Worm (Caenorhabditis elegans) whole organism, mixed stage, embryonic: ENCODE measurements around the gene cyp-29A4.

Experiments
- bed-3 ChIP-seq: fragments of 200-800 bp; sonication (Bioruptor generic); optimal IDR thresholded peaks from 3 replicates; lab custom pipeline; 2018; ENCODE audit warnings: mild to moderate bottlenecking, missing genetic modification characterization, moderate library complexity, missing compliant biosample characterization
- blmp-1 ChIP-seq: fragments of 150-350 bp; optimal IDR thresholded peaks from 2 replicates; lab custom pipeline; 2014; ENCODE audit warnings: missing biosample characterization, missing genetic modification characterization
- ceh-39 ChIP-seq: fragments of 150-350 bp; optimal IDR thresholded peaks from 2 replicates; lab custom pipeline; 2014; ENCODE audit warnings: missing biosample characterization, missing genetic modification characterization
- ceh-43 ChIP-seq: fragments of 200-800 bp; sonication (Bioruptor generic); optimal IDR thresholded peaks from 2 replicates; lab custom pipeline; 2018; ENCODE audit warnings: mild to moderate bottlenecking, missing genetic modification characterization, moderate library complexity, missing compliant biosample characterization
- ceh-83 ChIP-seq: fragments of 200-800 bp; sonication (Bioruptor generic); optimal IDR thresholded peaks from 2 replicates; lab custom pipeline; 2018; ENCODE audit warnings: mild to moderate bottlenecking, missing genetic modification characterization, missing compliant biosample characterization
- ces-1 ChIP-seq: fragments of 150-350 bp; optimal IDR thresholded peaks from 2 replicates; lab custom pipeline; 2014; ENCODE audit warnings: missing biosample characterization, missing genetic modification reagents, missing genetic modification characterization
- cnd-1 ChIP-seq: fragments of 200-800 bp; sonication (Bioruptor generic); optimal IDR thresholded peaks from 2 replicates; lab custom pipeline; 2018; ENCODE audit warnings: mild to moderate bottlenecking, missing genetic modification characterization, missing compliant biosample characterization
- drap-1 ChIP-seq: fragments of 200-800 bp; sonication (Bioruptor generic); optimal IDR thresholded peaks from 3 replicates; lab custom pipeline; 2018; ENCODE audit warnings: mild to moderate bottlenecking, missing genetic modification characterization, missing compliant biosample characterization
- elt-1 ChIP-seq: sonication (generic microtip); optimal IDR thresholded peaks from 2 replicates; lab custom pipeline; 2017; ENCODE audit warnings: missing genetic modification characterization, mild to moderate bottlenecking, missing compliant biosample characterization, antibody characterized with exemption, moderate library complexity, borderline replicate concordance; ENCODE audit not compliant: insufficient read depth
- flh-1 ChIP-seq: fragments of 200-800 bp; sonication (Bioruptor generic); optimal IDR thresholded peaks from 2 replicates; lab custom pipeline; 2018; ENCODE audit warnings: mild to moderate bottlenecking, missing genetic modification characterization, moderate library complexity, missing compliant biosample characterization
- ham-2 ChIP-seq: fragments of 200-800 bp; sonication (Bioruptor generic); optimal IDR thresholded peaks from 2 replicates; lab custom pipeline; 2018; ENCODE audit warnings: mild to moderate bottlenecking, missing genetic modification characterization, missing compliant biosample characterization
- hlh-1 ChIP-seq: fragments of 150-350 bp; optimal IDR thresholded peaks from 2 replicates; lab custom pipeline; 2014; ENCODE audit warnings: missing biosample characterization, missing genetic modification reagents, missing genetic modification characterization
- lin-13 ChIP-seq: fragments of 150-350 bp; optimal IDR thresholded peaks from 2 replicates; lab custom pipeline; 2014; ENCODE audit warnings: missing biosample characterization, missing genetic modification characterization
- lin-32 ChIP-seq: fragments of 200-800 bp; sonication (Bioruptor generic); optimal IDR thresholded peaks from 2 replicates; lab custom pipeline; 2018; ENCODE audit warnings: mild to moderate bottlenecking, missing genetic modification characterization, missing compliant biosample characterization
- lsy-2 ChIP-seq: fragments of 150-350 bp; optimal IDR thresholded peaks from 2 replicates; lab custom pipeline; 2014; ENCODE audit warnings: missing biosample characterization, missing genetic modification characterization
- mab-5 ChIP-seq: fragments of 150-350 bp; optimal IDR thresholded peaks from 2 replicates; lab custom pipeline; 2014; ENCODE audit warnings: missing biosample characterization, missing genetic modification characterization
- mep-1 ChIP-seq: fragments of 150-350 bp; optimal IDR thresholded peaks from 2 replicates; lab custom pipeline; 2017; ENCODE audit warnings: missing biosample characterization, missing genetic modification reagents, missing genetic modification characterization, inconsistent platforms
- mls-2 ChIP-seq: sonication (generic microtip); optimal IDR thresholded peaks from 2 replicates; lab custom pipeline; 2016; ENCODE audit warnings: mild to moderate bottlenecking, missing genetic modification characterization, moderate library complexity, missing compliant biosample characterization
- nhr-12 ChIP-seq: fragments of 150-350 bp; optimal IDR thresholded peaks from 2 replicates; lab custom pipeline; 2014; ENCODE audit warnings: missing biosample characterization, missing genetic modification characterization
- nhr-2 ChIP-seq: fragments of 150-350 bp; optimal IDR thresholded peaks from 2 replicates; lab custom pipeline; 2014; ENCODE audit warnings: missing biosample characterization, missing genetic modification characterization
- nhr-237 ChIP-seq: fragments of 150-350 bp; optimal IDR thresholded peaks from 2 replicates; lab custom pipeline; 2014; ENCODE audit warnings: missing biosample characterization, missing genetic modification characterization
- nhr-28 ChIP-seq: fragments of 150-350 bp; optimal IDR thresholded peaks from 2 replicates; lab custom pipeline; 2014; ENCODE audit warnings: missing biosample characterization, missing genetic modification characterization
- sem-2 ChIP-seq: fragments of 200-800 bp; sonication (Bioruptor generic); optimal IDR thresholded peaks from 2 replicates; lab custom pipeline; 2018; ENCODE audit warnings: mild to moderate bottlenecking, missing genetic modification characterization, missing compliant biosample characterization
- snpc-4 ChIP-seq: fragments of 150-350 bp; optimal IDR thresholded peaks from 2 replicates; lab custom pipeline; 2014; ENCODE audit warnings: missing biosample characterization, missing genetic modification characterization
- sptf-1 ChIP-seq: sonication (generic microtip); optimal IDR thresholded peaks from 2 replicates; lab custom pipeline; 2017; ENCODE audit warnings: mild to moderate bottlenecking, missing genetic modification characterization, moderate library complexity, missing compliant biosample characterization
- tbx-8 ChIP-seq: fragments of 200-800 bp; sonication (Bioruptor generic); optimal IDR thresholded peaks from 2 replicates; lab custom pipeline; 2018; ENCODE audit warnings: mild to moderate bottlenecking, missing genetic modification characterization, moderate library complexity, missing compliant biosample characterization
- unc-120 ChIP-seq: sonication (generic microtip); optimal IDR thresholded peaks from 2 replicates; lab custom pipeline; 2017; ENCODE audit warnings: missing genetic modification characterization, missing compliant biosample characterization; ENCODE audit not compliant: poor library complexity, severe bottlenecking
- unc-39 ChIP-seq: fragments of 150-350 bp; optimal IDR thresholded peaks from 2 replicates; lab custom pipeline; 2014; ENCODE audit warnings: missing biosample characterization, missing genetic modification characterization
- zip-8 ChIP-seq: fragments of 150-350 bp; optimal IDR thresholded peaks from 2 replicates; lab custom pipeline; 2014; ENCODE audit warnings: missing biosample characterization, missing genetic modification characterization
- ztf-11 ChIP-seq: fragments of 150-350 bp; optimal IDR thresholded peaks from 2 replicates; lab custom pipeline; 2014; ENCODE audit warnings: missing biosample characterization, missing genetic modification characterization

The cyp-29A4 gene

ce11 chrV:9654154-9654805 lies at the start of gene cyp-29A4:
TSS of gene cyp-29A4 (plus strand) at chrV:9654755.
- TF ChIP-seq bed-3 (GFP tag; lab: Kevin White, UChicago): no peak
- no peak for TF ChIP-seq drap-1 (GFP tag; lab: Kevin White, UChicago)
- TF ChIP-seq sptf-1 (tag; lab: Kevin White, UChicago): no peak
- TF ChIP-seq elt-1 (tag; lab: Kevin White, UChicago): no peak
- no peak for TF ChIP-seq hlh-1
- TF ChIP-seq mls-2 (tag; lab: Kevin White, UChicago): no peak
- no peak for TF ChIP-seq nhr-28 (tag; lab: Kevin White, UChicago)
- no peak for TF ChIP-seq ceh-39 (tag; lab: Kevin White, UChicago)
- TF ChIP-seq lin-13 (tag; lab: Kevin White, UChicago): no peak
- no peak for TF ChIP-seq sem-2 (GFP tag; lab: Kevin White, UChicago)
- no peak for TF ChIP-seq flh-1 (GFP tag; lab: Kevin White, UChicago)
- TF ChIP-seq ces-1 (GFP tag; lab: Kevin White, UChicago): no peak
- no peak for TF ChIP-seq mep-1 (tag; lab: Kevin White, UChicago)

- no peak for TF ChIP-seq unc-120 (tag; lab: Kevin White, UChicago)
- TF ChIP-seq nhr-237 (tag; lab: Kevin White, UChicago): no peak
- no peak for TF ChIP-seq tbx-8 (GFP tag; lab: Kevin White, UChicago)
- no peak for TF ChIP-seq elt-1 (tag; lab: Kevin White, UChicago)
- no peak for TF ChIP-seq lsy-2 (tag; lab: Kevin White, UChicago)
- TF ChIP-seq mab-5: no peak
- no peak for TF ChIP-seq blmp-1
- no peak for TF ChIP-seq sem-2 (GFP tag; lab: Kevin White, UChicago)
- TF ChIP-seq cnd-1: no peak
- no peak for TF ChIP-seq drap-1 (GFP tag; lab: Kevin White, UChicago)
- no peak for TF ChIP-seq ceh-39 (tag; lab: Kevin White, UChicago)
- no peak for TF ChIP-seq ztf-11 (tag; lab: Kevin White, UChicago)
- no peak for TF ChIP-seq ceh-83 (GFP tag; lab: Kevin White, UChicago)
- TF ChIP-seq ceh-43 (GFP tag; lab: Kevin White, UChicago): no peak
- TF ChIP-seq nhr-12 (tag; lab: Kevin White, UChicago): no peak
- TF ChIP-seq ces-1 (GFP tag; lab: Kevin White, UChicago): no peak
These were observed 46.3 kb upstream of the cyp-29A4 start, which contains the start of gene dop-2 for ce11 chrV:9608256-9608655. TSS of gene dop-2 (plus strand) at chrV:9608556.

- TF ChIP-seq ces-1 (GFP tag; lab: Kevin White, UChicago) (no peak), flh-1 (GFP tag; lab: Kevin White, UChicago) (no peak)
These were observed 45.3 kb upstream of the cyp-29A4 start for ce11 chrV:9609217-9609616.

- TF ChIP-seq ham-2 (GFP tag; lab: Kevin White, UChicago) (no peak), lin-32 (no peak), unc-120 (tag; lab: Kevin White, UChicago) (no peak), ztf-11 (tag; lab: Kevin White, UChicago) (no peak), drap-1 (GFP tag; lab: Kevin White, UChicago) (no peak), lsy-2 (tag; lab: Kevin White, UChicago) (no peak), nhr-2 (tag; lab: Kevin White, UChicago) (no peak), mep-1 (tag; lab: Kevin White, UChicago) (no peak), snpc-4 (tag; lab: Kevin White, UChicago) (no peak)
These were observed 38.8 kb upstream of the cyp-29A4 start, which contains the start of gene pqn-63 for ce11 chrV:9615725-9616124. TSS of gene pqn-63 (plus strand) at chrV:9616031.

ce11 chrV:9616130-9616529 lies 38.4 kb upstream of the cyp-29A4 start:
- TF ChIP-seq flh-1 (GFP tag; lab: Kevin White, UChicago): no peak

DNA sequence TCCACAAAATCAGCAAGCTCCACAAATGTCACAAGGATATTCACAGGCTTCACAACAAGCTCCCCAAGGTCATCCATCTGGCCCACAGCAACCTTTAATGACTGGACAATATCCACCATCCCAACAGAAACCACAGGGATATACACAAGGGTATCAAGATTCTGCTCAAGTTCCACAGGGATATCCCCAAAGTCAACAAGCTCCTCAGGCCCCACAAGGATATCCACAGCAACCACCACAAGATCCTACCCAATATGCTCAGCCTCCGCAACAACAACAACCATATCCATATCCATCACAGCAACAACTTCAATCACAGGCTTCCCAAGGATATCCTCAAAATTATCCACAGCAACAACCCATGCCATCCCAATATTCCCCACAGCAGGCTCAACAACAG lies 37.9 kb upstream of the cyp-29A4 start:
- TF ChIP-seq lsy-2 (tag; lab: Kevin White, UChicago) (no peak), unc-120 (tag; lab: Kevin White, UChicago) (no peak), hlh-1 (no peak), cnd-1 (no peak), bed-3 (GFP tag; lab: Kevin White, UChicago) (no peak), ceh-43 (GFP tag; lab: Kevin White, UChicago) (no peak), zip-8 (no peak), elt-1 (tag; lab: Kevin White, UChicago) (no peak), unc-39 (tag; lab: Kevin White, UChicago) (no peak), blmp-1 (no peak)
- TF ChIP-seq, all 35 proteins: peak for 0
